Worm (Caenorhabditis elegans) whole organism, L1 larva: Measurements from ENCODE around the gene maph-1.3.

Experiments used
- aha-1 ChIP-seq: fragments of 150-350 bp; optimal IDR thresholded peaks from 2 replicates; lab custom pipeline; 2014; ENCODE audit warnings: missing biosample characterization, missing genetic modification characterization
- fkh-10 ChIP-seq: sonication (generic microtip); optimal IDR thresholded peaks from 2 replicates; lab custom pipeline; 2017; ENCODE audit warnings: missing biosample characterization, missing genetic modification reagents, missing genetic modification characterization
- isw-1 ChIP-seq: fragments of 200-800 bp; sonication (Bioruptor generic); IDR thresholded peaks from 2 replicates; pipeline ENCODE4 v1.3.6; 2022; ENCODE audit warnings: missing genetic modification characterization, missing compliant biosample characterization
- nhr-237 ChIP-seq: fragments of 150-350 bp; optimal IDR thresholded peaks from 2 replicates; lab custom pipeline; 2014; ENCODE audit warnings: missing biosample characterization, missing genetic modification characterization
- nhr-28 ChIP-seq: fragments of 150-350 bp; optimal IDR thresholded peaks from 2 replicates; lab custom pipeline; 2014; ENCODE audit warnings: missing biosample characterization, missing genetic modification characterization
- snpc-4 ChIP-seq: fragments of 150-350 bp; optimal IDR thresholded peaks from 2 replicates; lab custom pipeline; 2014; ENCODE audit warnings: missing biosample characterization, missing genetic modification characterization
- zag-1 ChIP-seq: fragments of 150-350 bp; optimal IDR thresholded peaks from 2 replicates; lab custom pipeline; 2014; ENCODE audit warnings: missing biosample characterization, missing genetic modification characterization

DNA sequence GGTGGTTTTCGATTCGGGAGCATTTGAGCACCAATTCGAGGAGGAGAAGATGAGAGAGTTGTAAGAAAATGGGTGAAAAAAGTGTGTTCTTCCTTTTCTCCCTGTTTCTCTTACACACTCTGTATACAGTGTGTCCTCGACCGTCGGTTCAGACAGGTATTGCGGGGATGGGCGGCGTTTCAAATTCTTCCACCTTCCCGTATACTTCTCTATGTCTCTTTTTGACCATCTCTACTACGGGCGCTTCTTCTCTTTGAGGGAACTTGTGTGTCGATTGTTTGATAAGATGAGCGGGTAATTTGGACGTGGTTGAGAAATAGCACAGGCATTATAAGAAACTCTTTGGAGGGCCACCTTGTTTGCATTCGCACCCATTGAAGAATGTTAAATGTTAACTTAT lies 42.9 kb downstream of the maph-1.3 start:
- no peak for TF ChIP-seq aha-1 (tag; lab: Kevin White, UChicago)
- no peak for TF ChIP-seq isw-1
- TF ChIP-seq zag-1 (tag; lab: Kevin White, UChicago), result no peak
- no peak for TF ChIP-seq fkh-10 (GFP tag; lab: Kevin White, UChicago)
- TF ChIP-seq snpc-4, result no peak
- TF ChIP-seq nhr-237 (tag; lab: Kevin White, UChicago), result no peak
- TF ChIP-seq nhr-28, result no peak
